Fruit fly (Drosophila melanogaster): Measurements from ENCODE around the gene CG7557.

- no peak for TF ChIP-seq dsf (GFP tag; optimal IDR thresholded peaks at IDR 0.05; ENCODE audit: borderline replicate concordance)
- no peak for TF ChIP-seq sage (GFP tag; optimal IDR thresholded peaks at IDR 0.05)
Observed at dm6 chr3L:11440258-11440657, 4.7 kb upstream of the CG7557 start.

All from whole organism, wandering third instar larva.